Worm (Caenorhabditis elegans) whole organism, L1 larva: ENCODE data around the gene F13B6.1.

Experiments
- C04F5.9 ChIP-seq: sonication (generic microtip); optimal IDR thresholded peaks from 2 replicates; lab custom pipeline; 2016; ENCODE audit warnings: missing genetic modification characterization, missing compliant biosample characterization
- Y116A8C.19 ChIP-seq: sonication (generic microtip); optimal IDR thresholded peaks from 2 replicates; lab custom pipeline; 2016; ENCODE audit warnings: missing compliant biosample characterization, missing genetic modification characterization, borderline replicate concordance
- aha-1 ChIP-seq: fragments of 150-350 bp; optimal IDR thresholded peaks from 2 replicates; lab custom pipeline; 2014; ENCODE audit warnings: missing biosample characterization, missing genetic modification characterization
- alr-1 ChIP-seq: fragments of 200-800 bp; sonication (Bioruptor generic); optimal IDR thresholded peaks from 2 replicates; lab custom pipeline; 2018; ENCODE audit warnings: borderline replicate concordance, mild to moderate bottlenecking, missing genetic modification characterization, missing compliant biosample characterization
- ceh-8 ChIP-seq: fragments of 200-800 bp; sonication (Bioruptor generic); optimal IDR thresholded peaks from 2 replicates; lab custom pipeline; 2018; ENCODE audit warnings: mild to moderate bottlenecking, missing genetic modification characterization, moderate library complexity, missing compliant biosample characterization
- dsc-1 ChIP-seq: sonication (generic microtip); optimal IDR thresholded peaks from 2 replicates; lab custom pipeline; 2016; ENCODE audit warnings: mild to moderate bottlenecking, missing genetic modification characterization, missing compliant biosample characterization
- egl-13 ChIP-seq: sonication (generic microtip); optimal IDR thresholded peaks from 2 replicates; lab custom pipeline; 2016; ENCODE audit warnings: missing genotype, missing genetic modification reagents, missing genetic modification characterization, missing compliant biosample characterization
- fkh-8 ChIP-seq: sonication (generic microtip); optimal IDR thresholded peaks from 2 replicates; lab custom pipeline; 2016; ENCODE audit warnings: mild to moderate bottlenecking, missing genetic modification characterization, missing compliant biosample characterization
- grh-1 ChIP-seq: fragments of 200-800 bp; sonication (Bioruptor generic); IDR thresholded peaks from 2 replicates; pipeline ENCODE4 v1.3.6; 2022; ENCODE audit warnings: missing genetic modification reagents, missing genetic modification characterization, missing compliant biosample characterization
- hpl-2 ChIP-seq: fragments of 150-350 bp; optimal IDR thresholded peaks from 2 replicates; lab custom pipeline; 2014; ENCODE audit warnings: missing biosample characterization, missing genetic modification reagents, missing genetic modification characterization
- jun-1 ChIP-seq: fragments of 150-350 bp; optimal IDR thresholded peaks from 2 replicates; lab custom pipeline; 2014; ENCODE audit warnings: missing biosample characterization, missing genetic modification reagents, missing genetic modification characterization
- lin-14 ChIP-seq: fragments of 200-800 bp; sonication (Bioruptor generic); optimal IDR thresholded peaks from 2 replicates; lab custom pipeline; 2018; ENCODE audit warnings: mild to moderate bottlenecking, missing genetic modification characterization, moderate library complexity, missing compliant biosample characterization
- lin-35 ChIP-seq, 2 experiments: fragments of 150-350 bp; optimal IDR thresholded peaks; 2 replicates each; lab custom pipeline; 2014; ENCODE audit warnings: missing biosample characterization in 2 of 2, missing genetic modification characterization in 2 of 2, missing genetic modification reagents in 2 of 2
- lir-3 ChIP-seq: sonication (generic microtip); optimal IDR thresholded peaks from 2 replicates; lab custom pipeline; 2016; ENCODE audit warnings: mild to moderate bottlenecking, missing genetic modification characterization, moderate library complexity, missing compliant biosample characterization; ENCODE audit not compliant: poor library complexity
- mef-2 ChIP-seq: fragments of 150-350 bp; optimal IDR thresholded peaks from 2 replicates; lab custom pipeline; 2014; ENCODE audit warnings: missing biosample characterization, missing genetic modification characterization
- nhr-12 ChIP-seq: sonication (generic microtip); optimal IDR thresholded peaks from 2 replicates; lab custom pipeline; 2017; ENCODE audit warnings: missing biosample characterization, missing genetic modification characterization
- nhr-19 ChIP-seq: fragments of 200-800 bp; sonication (Bioruptor generic); conservative IDR thresholded peaks from 2 replicates; pipeline ENCODE4 v1.3.6; 2022; ENCODE audit warnings: missing genetic modification characterization, missing compliant biosample characterization
- nhr-20 ChIP-seq: sonication (generic microtip); optimal IDR thresholded peaks from 2 replicates; lab custom pipeline; 2016; ENCODE audit warnings: mild to moderate bottlenecking, missing genetic modification characterization, missing compliant biosample characterization
- nhr-71 ChIP-seq: sonication (generic microtip); optimal IDR thresholded peaks from 2 replicates; lab custom pipeline; 2016; ENCODE audit warnings: mild to moderate bottlenecking, missing genetic modification characterization, moderate library complexity, missing compliant biosample characterization
- nhr-77 ChIP-seq: fragments of 150-350 bp; optimal IDR thresholded peaks from 2 replicates; lab custom pipeline; 2014; ENCODE audit warnings: missing biosample characterization, missing genetic modification characterization
- nhr-84 ChIP-seq: sonication (generic microtip); optimal IDR thresholded peaks from 2 replicates; lab custom pipeline; 2017; ENCODE audit warnings: missing biosample characterization, missing genetic modification characterization
- nhr-85 ChIP-seq: sonication (generic microtip); peaks from one replicate; lab custom pipeline; 2016; ENCODE audit warnings: missing genetic modification characterization, inconsistent platforms, missing compliant biosample characterization
- pax-3 ChIP-seq: fragments of 200-800 bp; sonication (Bioruptor generic); optimal IDR thresholded peaks from 2 replicates; lab custom pipeline; 2018; ENCODE audit warnings: mild to moderate bottlenecking, missing genetic modification characterization, moderate library complexity, missing compliant biosample characterization
- sox-4 ChIP-seq: sonication (generic microtip); optimal IDR thresholded peaks from 2 replicates; lab custom pipeline; 2016; ENCODE audit warnings: missing genetic modification characterization, missing compliant biosample characterization
- sup-37 ChIP-seq: fragments of 200-800 bp; sonication (Bioruptor generic); optimal IDR thresholded peaks from 2 replicates; lab custom pipeline; 2018; ENCODE audit warnings: mild to moderate bottlenecking, missing genetic modification characterization, missing compliant biosample characterization
- unc-130 ChIP-seq: fragments of 150-350 bp; optimal IDR thresholded peaks from 2 replicates; lab custom pipeline; 2017; ENCODE audit warnings: missing biosample characterization, missing genetic modification characterization, inconsistent platforms
- unc-30 ChIP-seq: sonication (generic microtip); optimal IDR thresholded peaks from 2 replicates; lab custom pipeline; 2017; ENCODE audit warnings: missing biosample characterization, missing genetic modification characterization
- unc-86 ChIP-seq: sonication (generic microtip); optimal IDR thresholded peaks from 2 replicates; lab custom pipeline; 2016; ENCODE audit warnings: missing genetic modification characterization, missing compliant biosample characterization
- xbp-1 ChIP-seq: sonication (generic microtip); optimal IDR thresholded peaks from 2 replicates; lab custom pipeline; 2016; ENCODE audit warnings: missing genetic modification characterization, missing compliant biosample characterization
- zag-1 ChIP-seq: fragments of 150-350 bp; optimal IDR thresholded peaks from 2 replicates; lab custom pipeline; 2014; ENCODE audit warnings: missing biosample characterization, missing genetic modification characterization
- zip-4 ChIP-seq: fragments of 200-800 bp; sonication (Bioruptor generic); optimal IDR thresholded peaks from 2 replicates; lab custom pipeline; 2018; ENCODE audit warnings: mild to moderate bottlenecking, missing genetic modification characterization, moderate library complexity, missing compliant biosample characterization

The F13B6.1 gene

ce11 chrIV:7507305-7507704, 51.0 kb downstream of the F13B6.1 start (continued):
- TF ChIP-seq hpl-2 (GFP tag; lab: Kevin White, UChicago), result no peak
- TF ChIP-seq sox-4 (tag; lab: Kevin White, UChicago), result no peak
- TF ChIP-seq pax-3 (tag; lab: Kevin White, UChicago), result peak; percentile 11
- no peak for TF ChIP-seq unc-30 (tag; lab: Kevin White, UChicago)
- TF ChIP-seq egl-13, result no peak
- TF ChIP-seq alr-1 (tag; lab: Kevin White, UChicago), result no peak
- peak; percentile 73 for TF ChIP-seq unc-130 (tag; lab: Kevin White, UChicago)
- peak; percentile 9 for TF ChIP-seq lir-3
- no peak for TF ChIP-seq nhr-77 (tag; lab: Kevin White, UChicago)
- TF ChIP-seq lin-35 (GFP tag; optimal IDR thresholded peaks at IDR 0.05; lab: Kevin White, UChicago), result peak; percentile 28 to 80
- TF ChIP-seq Y116A8C.19 (tag; lab: Kevin White, UChicago), result no peak
- 0 out of 2 replicates have a peak, but pooled peaks have one; percentile 36 for TF ChIP-seq grh-1 (GFP tag; lab: Robert Waterston, UW)
- no peak for TF ChIP-seq xbp-1
- TF ChIP-seq aha-1, result no peak
- TF ChIP-seq nhr-85 (tag; lab: Kevin White, UChicago), result peak; percentile 81
- TF ChIP-seq dsc-1, result no peak
- TF ChIP-seq lin-14, result peak; percentile 67
- TF ChIP-seq nhr-12 (tag; lab: Kevin White, UChicago), result no peak
- no peak for TF ChIP-seq mef-2 (tag; lab: Kevin White, UChicago)
- TF ChIP-seq nhr-84 (tag; lab: Kevin White, UChicago), result no peak
- TF ChIP-seq ceh-8, result no peak
- no peak for TF ChIP-seq zag-1 (tag; lab: Kevin White, UChicago)
- TF ChIP-seq unc-86 (tag; lab: Kevin White, UChicago), result no peak
- peak; percentile 83 for TF ChIP-seq nhr-71 (tag; lab: Kevin White, UChicago)
- peak; percentile 2 for TF ChIP-seq C04F5.9 (tag; lab: Kevin White, UChicago)
- TF ChIP-seq fkh-8, result no peak
- TF ChIP-seq zip-4 (GFP tag; lab: Kevin White, UChicago), result no peak
- no peak for TF ChIP-seq sup-37 (GFP tag; lab: Kevin White, UChicago)
- peak; percentile 75 for TF ChIP-seq nhr-20 (tag; lab: Kevin White, UChicago)
- peak; percentile 67 for TF ChIP-seq nhr-19 (GFP tag; lab: Robert Waterston, UW)
- no peak for TF ChIP-seq jun-1 (tag; lab: Kevin White, UChicago)
- TF ChIP-seq, all 84 proteins: peak for 32
